Worm (Caenorhabditis elegans): ENCODE data around the gene sru-6.

ce11 chrIV:9443940-9444339 lies 46.5 kb upstream of the sru-6 start, which contains the start of gene F38E11.9:
- TF ChIP-seq ama-1 (optimal IDR thresholded peaks at IDR 0.05) (no peak), nhr-10 (tag; optimal IDR thresholded peaks at IDR 0.05) (no peak), nhr-42 (GFP tag; IDR thresholded peaks at IDR 0.05) (no peak), snpc-4 (tag; optimal IDR thresholded peaks at IDR 0.05) (no peak), daf-8 (GFP tag; IDR thresholded peaks at IDR 0.05) (no peak), unc-62 (GFP tag; optimal IDR thresholded peaks at IDR 0.05 in 1 of 2) (no peak), unc-62 (tag; optimal IDR thresholded peaks at IDR 0.05) (no peak), unc-39 (tag; optimal IDR thresholded peaks at IDR 0.05) (no peak), nhr-237 (tag; optimal IDR thresholded peaks at IDR 0.05) (no peak)

All from whole organism, L4 larva.